Fruit fly (Drosophila melanogaster): ENCODE results near the gene Mrp5.

The Mrp5 gene

DNA sequence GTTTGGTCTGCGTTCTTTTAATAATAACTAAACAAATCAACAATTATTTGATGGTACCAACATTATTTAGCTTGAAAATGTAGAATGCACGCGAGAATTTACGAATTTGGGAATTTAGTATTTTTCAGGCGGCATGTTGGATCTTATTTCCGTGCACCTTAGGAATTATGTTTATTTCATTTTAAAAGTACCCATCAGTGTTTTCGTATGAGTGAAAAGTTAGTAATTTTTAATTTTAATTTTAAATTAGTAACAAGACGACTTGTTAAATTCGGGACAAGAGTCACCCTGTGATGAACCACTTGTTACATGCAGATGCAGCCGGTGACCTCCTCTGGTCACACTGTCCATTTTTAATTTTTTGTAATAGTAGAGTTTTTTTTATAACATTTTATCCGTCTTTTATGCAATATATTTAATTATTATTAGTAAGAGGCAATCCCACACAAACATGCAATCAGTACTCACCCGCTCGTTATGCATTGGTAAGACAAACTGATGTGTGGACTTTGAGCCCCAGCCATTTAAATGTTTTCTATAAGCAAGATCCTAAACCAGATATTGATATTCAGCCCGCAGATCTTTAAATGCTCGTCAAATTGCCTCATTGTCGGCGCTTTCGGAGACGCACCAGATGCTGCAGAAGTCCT lies 2.1 kb upstream of the Mrp5 start, which contains the start of the genes CG17186 and Arc42:
TSS of gene CG17186 (minus strand) at position 88 of the 650 bp plus-strand sequence.
TSS of gene Arc42 (plus strand) at position 311 of the 650 bp plus-strand sequence.
- TF ChIP-seq D1 (tag; optimal IDR thresholded peaks at IDR 0.05) = no peak
- peak; percentile 34 for TF ChIP-seq CG8159 (tag; optimal IDR thresholded peaks at IDR 0.05)
- TF ChIP-seq CG32121 (GFP tag; IDR thresholded peaks at IDR 0.05) = 0 out of 2 replicates have a peak, but pooled peaks have one; percentile 16
- no peak for TF ChIP-seq Snoo (tag; optimal IDR thresholded peaks at IDR 0.05)
- peak; percentile 66 for TF ChIP-seq CG12605 (GFP tag; IDR thresholded peaks at IDR 0.05)
- peak; percentile 29 for TF ChIP-seq CG34367 (tag; optimal IDR thresholded peaks at IDR 0.05)
- no peak for TF ChIP-seq rn (GFP tag; IDR thresholded peaks at IDR 0.05)
- peak; percentile 2 for TF ChIP-seq CG17806 (tag; optimal IDR thresholded peaks at IDR 0.05)
- peak; percentile 36 for TF ChIP-seq Pif1B (GFP tag; optimal IDR thresholded peaks at IDR 0.05)
- TF ChIP-seq fd96Ca (GFP tag; IDR thresholded peaks at IDR 0.05) = no peak
- TF ChIP-seq gl (tag; optimal IDR thresholded peaks at IDR 0.05) = peak; percentile 85
- peak; percentile 34 for TF ChIP-seq CG8301 (tag; optimal IDR thresholded peaks at IDR 0.05)
- TF ChIP-seq CG13204 (GFP tag; optimal IDR thresholded peaks at IDR 0.05) = peak; percentile 51
- TF ChIP-seq Ets98B (GFP tag; IDR thresholded peaks at IDR 0.05) = no peak; the same call in 1 of the 2 replicates
- TF ChIP-seq EcR (GFP tag; optimal IDR thresholded peaks at IDR 0.05) = no peak
- TF ChIP-seq CG15710 (tag; optimal IDR thresholded peaks at IDR 0.05) = peak; percentile 1
- TF ChIP-seq CG4496 (GFP tag; IDR thresholded peaks at IDR 0.05) = peak; percentile 55; the same call in 2 of the 3 replicates
- TF ChIP-seq Pif1A (GFP tag; optimal IDR thresholded peaks at IDR 0.05) = peak; percentile 38
- no peak for TF ChIP-seq CG14655 (GFP tag; optimal IDR thresholded peaks at IDR 0.05)
- no peak for TF ChIP-seq CG10348 (GFP tag; IDR thresholded peaks at IDR 0.05)
- TF ChIP-seq CG9948 (tag; optimal IDR thresholded peaks at IDR 0.05) = no peak

DNA sequence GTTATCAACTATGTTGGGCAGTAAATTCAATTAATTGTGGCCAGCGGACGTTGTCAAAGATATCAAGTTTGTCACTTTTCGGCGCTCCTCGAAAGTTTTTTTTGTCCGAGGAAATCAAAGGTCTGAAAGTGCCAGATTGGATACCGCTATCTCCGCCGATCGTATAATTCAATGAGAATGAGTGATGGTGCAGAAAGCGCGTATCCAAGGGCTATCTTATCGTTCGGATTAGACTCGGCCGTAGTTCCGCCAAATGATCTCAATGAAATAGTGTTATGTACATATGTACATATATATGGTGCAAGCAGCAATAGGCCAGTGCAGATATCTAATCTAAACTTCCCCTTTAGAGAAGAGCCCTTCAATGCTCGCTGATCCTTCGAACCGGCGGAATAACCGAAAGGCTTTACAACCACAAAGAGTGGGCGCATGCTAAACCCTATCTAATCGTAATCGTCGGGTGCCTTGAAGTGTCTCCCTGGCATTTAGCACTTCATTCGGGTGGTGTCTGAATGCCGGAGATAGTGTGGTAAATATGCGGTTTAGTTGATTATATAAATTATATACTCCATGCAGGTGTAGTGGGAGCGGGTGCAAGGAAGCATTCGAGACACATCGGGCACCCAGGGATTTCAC lies 2.3 kb downstream of the Mrp5 start:
- no peak for TF ChIP-seq Ets98B (GFP tag; IDR thresholded peaks at IDR 0.05)
- TF ChIP-seq EcR (GFP tag; optimal IDR thresholded peaks at IDR 0.05) = no peak
- no peak for TF ChIP-seq CG17806 (tag; optimal IDR thresholded peaks at IDR 0.05)
- TF ChIP-seq CG13204 (GFP tag; optimal IDR thresholded peaks at IDR 0.05) = no peak
- no peak for TF ChIP-seq CG12605 (GFP tag; IDR thresholded peaks at IDR 0.05)
- no peak for TF ChIP-seq CG9948 (tag; optimal IDR thresholded peaks at IDR 0.05)
- no peak for TF ChIP-seq CG8301 (tag; optimal IDR thresholded peaks at IDR 0.05)
- no peak for TF ChIP-seq CG15710 (tag; optimal IDR thresholded peaks at IDR 0.05)
- TF ChIP-seq rn (GFP tag; IDR thresholded peaks at IDR 0.05) = no peak
- TF ChIP-seq Pif1B (GFP tag; optimal IDR thresholded peaks at IDR 0.05) = no peak

DNA sequence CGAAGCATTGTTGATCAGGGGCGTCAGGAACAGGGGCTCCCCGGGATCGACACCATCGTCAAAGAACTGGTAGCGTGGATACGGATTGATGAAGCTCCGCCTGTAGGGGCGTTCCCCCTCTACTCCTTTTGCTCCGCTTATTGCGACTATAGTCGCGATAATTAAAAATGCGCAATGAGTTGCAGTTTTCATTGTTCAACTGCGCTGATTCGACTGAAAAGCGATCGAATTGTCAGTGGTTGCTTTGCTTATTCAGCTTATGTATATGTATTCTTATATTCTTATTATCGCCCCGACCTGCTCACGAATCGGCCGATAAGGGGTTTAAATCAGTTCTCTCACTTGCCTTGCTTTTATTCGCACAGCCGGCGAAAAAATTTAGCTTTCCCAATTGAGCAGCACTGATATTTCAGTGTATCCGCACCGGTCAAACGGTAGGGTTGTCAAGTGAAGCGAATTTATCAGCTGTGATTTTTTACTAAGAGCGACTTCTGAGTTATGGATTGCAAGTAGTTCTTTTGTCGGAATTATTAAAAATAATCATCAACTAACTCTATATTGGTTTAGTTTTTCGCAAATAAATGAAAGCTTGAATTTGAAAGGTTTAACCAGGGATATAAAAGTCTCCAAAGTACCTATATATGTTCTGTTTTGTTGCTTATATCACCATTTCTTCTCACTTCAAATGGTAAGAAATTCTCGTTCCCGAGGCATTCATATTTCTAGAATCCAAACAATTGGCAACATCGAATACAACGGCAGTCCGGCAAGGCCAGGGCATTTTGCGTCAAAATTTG lies 11.3 kb downstream of the Mrp5 start, which contains the start of the genes CG4572 and CG4686:
TSS of gene CG4572 (minus strand) at position 415 of the 797 bp plus-strand sequence.
TSS of gene CG4686 (plus strand) at position 518 of the 797 bp plus-strand sequence.
- TF ChIP-seq Pif1A (GFP tag; optimal IDR thresholded peaks at IDR 0.05) (no peak), CG12605 (GFP tag; IDR thresholded peaks at IDR 0.05) (peak; percentile 69), gl (tag; optimal IDR thresholded peaks at IDR 0.05) (peak; percentile 63), CG14655 (GFP tag; optimal IDR thresholded peaks at IDR 0.05) (no peak), Snoo (tag; optimal IDR thresholded peaks at IDR 0.05) (peak; percentile 67), EcR (GFP tag; optimal IDR thresholded peaks at IDR 0.05) (peak; percentile 72), CG17806 (tag; optimal IDR thresholded peaks at IDR 0.05) (peak; percentile 52), CG32121 (GFP tag; IDR thresholded peaks at IDR 0.05) (peak; percentile 55), Pif1B (GFP tag; optimal IDR thresholded peaks at IDR 0.05) (peak; percentile 46), CG9948 (tag; optimal IDR thresholded peaks at IDR 0.05) (peak; percentile 68), CG8159 (tag; optimal IDR thresholded peaks at IDR 0.05) (peak; percentile 75), CG8301 (tag; optimal IDR thresholded peaks at IDR 0.05) (peak; percentile 74), CG10348 (GFP tag; IDR thresholded peaks at IDR 0.05) (0 out of 2 replicates have a peak, but pooled peaks have one; percentile 34), CG15710 (tag; optimal IDR thresholded peaks at IDR 0.05) (peak; percentile 70), CG34367 (tag; optimal IDR thresholded peaks at IDR 0.05) (peak; percentile 60), rn (GFP tag; IDR thresholded peaks at IDR 0.05) (peak; percentile 68), fd96Ca (GFP tag; IDR thresholded peaks at IDR 0.05) (0 out of 3 replicates have a peak, but pooled peaks have one; percentile 63), CG4496 (GFP tag; IDR thresholded peaks at IDR 0.05) (peak; percentile 60), CG13204 (GFP tag; optimal IDR thresholded peaks at IDR 0.05) (no peak), D1 (tag; optimal IDR thresholded peaks at IDR 0.05) (no peak)

DNA sequence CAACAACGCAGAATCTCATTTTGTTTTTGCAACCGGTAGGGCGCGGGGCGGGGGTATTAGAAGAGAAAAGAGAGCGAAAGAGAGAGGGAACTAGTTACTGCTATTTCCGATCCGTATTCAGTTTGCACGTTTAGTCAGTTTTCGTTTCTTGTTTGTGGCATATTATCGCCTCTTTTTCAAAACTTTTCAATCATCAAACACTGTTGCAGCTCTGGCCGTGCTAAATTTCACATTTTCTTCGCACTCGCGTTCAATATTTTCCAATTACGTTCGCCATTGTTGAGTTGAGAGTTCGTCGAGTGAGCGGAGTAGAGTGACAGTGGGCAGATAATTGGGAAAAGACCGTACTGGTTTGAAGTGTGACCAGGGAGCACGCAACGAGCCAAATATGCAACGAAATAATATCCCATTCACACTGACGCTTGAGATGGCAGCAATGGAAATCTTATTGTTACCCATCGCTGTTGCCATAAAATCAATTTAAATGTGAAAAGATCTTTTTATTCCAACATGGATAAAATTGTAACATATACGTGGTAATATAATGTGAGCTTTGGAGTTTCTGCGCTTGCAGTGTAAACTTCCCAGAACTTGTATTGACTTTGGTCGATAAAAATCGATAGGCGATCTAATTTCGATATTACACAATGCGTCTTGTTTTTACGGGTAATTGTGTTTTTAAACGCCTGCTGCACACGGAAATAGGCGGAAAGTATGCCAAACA lies 14.3 kb downstream of the Mrp5 start, which contains the start of the genes Ire1 and Mrm2:
TSS of gene Ire1 (minus strand) at position 296 of the 724 bp plus-strand sequence.
TSS of gene Mrm2 (plus strand) at position 615 of the 724 bp plus-strand sequence.
- TF ChIP-seq CG32121 (GFP tag; IDR thresholded peaks at IDR 0.05) = peak; percentile 66
- TF ChIP-seq fd96Ca (GFP tag; IDR thresholded peaks at IDR 0.05) = peak; percentile 91
- TF ChIP-seq CG12605 (GFP tag; IDR thresholded peaks at IDR 0.05) = no peak
- peak; percentile 72 for TF ChIP-seq CG8159 (tag; optimal IDR thresholded peaks at IDR 0.05)
- peak; percentile 35 for TF ChIP-seq EcR (GFP tag; optimal IDR thresholded peaks at IDR 0.05)
- peak; percentile 53 for TF ChIP-seq CG8301 (tag; optimal IDR thresholded peaks at IDR 0.05)
- TF ChIP-seq CG13204 (GFP tag; optimal IDR thresholded peaks at IDR 0.05) = no peak
- peak; percentile 17 for TF ChIP-seq Pif1B (GFP tag; optimal IDR thresholded peaks at IDR 0.05)
- TF ChIP-seq CG15710 (tag; optimal IDR thresholded peaks at IDR 0.05) = peak; percentile 63
- TF ChIP-seq D1 (tag; optimal IDR thresholded peaks at IDR 0.05) = no peak
- TF ChIP-seq CG4496 (GFP tag; IDR thresholded peaks at IDR 0.05) = peak; percentile 86
- no peak for TF ChIP-seq CG14655 (GFP tag; optimal IDR thresholded peaks at IDR 0.05)
- peak; percentile 73; the same call in 1 of the 2 replicates for TF ChIP-seq rn (GFP tag; IDR thresholded peaks at IDR 0.05)
- TF ChIP-seq CG10348 (GFP tag; IDR thresholded peaks at IDR 0.05) = 0 out of 2 replicates have a peak, but pooled peaks have one; percentile 13
- TF ChIP-seq CG9948 (tag; optimal IDR thresholded peaks at IDR 0.05) = peak; percentile 59
- TF ChIP-seq Ets98B (GFP tag; IDR thresholded peaks at IDR 0.05) = peak; percentile 68
- peak; percentile 51 for TF ChIP-seq Snoo (tag; optimal IDR thresholded peaks at IDR 0.05)
- TF ChIP-seq Pif1A (GFP tag; optimal IDR thresholded peaks at IDR 0.05) = no peak
- peak; percentile 8 for TF ChIP-seq gl (tag; optimal IDR thresholded peaks at IDR 0.05)
- peak; percentile 56 for TF ChIP-seq CG17806 (tag; optimal IDR thresholded peaks at IDR 0.05)
- peak; percentile 48 for TF ChIP-seq CG34367 (tag; optimal IDR thresholded peaks at IDR 0.05)

Data from whole organism, pupa.